Fruit fly (Drosophila melanogaster): ENCODE results near the gene axo.
A peak's percentile ranks its signal among the peaks of the same experiment; 100 is the strongest.

axo gene

dm6 chr3L:4687133-4687532 lies at the start of gene axo:
Gene axo (minus strand): TSS chr3L:4687317.
- TF ChIP-seq CG32264 (GFP tag; optimal IDR thresholded peaks at IDR 0.05) = no peak
- no peak for TF ChIP-seq Rel (GFP tag; optimal IDR thresholded peaks at IDR 0.05)
- TF ChIP-seq Rel (tag; optimal IDR thresholded peaks at IDR 0.05) = peak; percentile 11
- no peak for TF ChIP-seq woc (GFP tag; optimal IDR thresholded peaks at IDR 0.05)

DNA sequence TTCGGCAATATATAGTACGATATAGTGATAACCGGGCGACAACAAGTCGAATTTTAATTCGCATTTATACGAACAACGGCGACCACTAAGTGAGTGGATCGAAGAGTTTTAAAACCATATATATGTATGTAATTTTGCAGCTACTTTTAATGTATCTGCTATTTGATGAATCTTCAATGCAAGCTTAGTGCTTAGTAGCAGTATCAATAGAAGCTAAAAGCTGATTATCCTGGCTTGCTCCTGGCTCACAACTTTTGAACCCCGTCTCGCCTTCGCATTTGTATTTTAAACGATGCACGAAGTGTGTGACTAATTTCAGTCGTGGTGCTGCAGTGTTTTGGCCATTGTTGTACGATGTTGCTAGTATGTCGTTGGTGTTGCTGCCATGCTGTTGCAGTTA lies 49.5 kb upstream of the axo start:
- no peak for TF ChIP-seq CG9705 (GFP tag; optimal IDR thresholded peaks at IDR 0.05)
- no peak for TF ChIP-seq h (GFP tag; optimal IDR thresholded peaks at IDR 0.05)
- no peak for TF ChIP-seq N (GFP tag; optimal IDR thresholded peaks at IDR 0.05)
- TF ChIP-seq sv (GFP tag; optimal IDR thresholded peaks at IDR 0.05) = no peak
- no peak for TF ChIP-seq br (GFP tag; optimal IDR thresholded peaks at IDR 0.05)
- no peak for TF ChIP-seq Myc (optimal IDR thresholded peaks at IDR 0.05)
- no peak for TF ChIP-seq dsf (GFP tag; optimal IDR thresholded peaks at IDR 0.05; ENCODE audit: borderline replicate concordance)
- TF ChIP-seq Hr83 (GFP tag; optimal IDR thresholded peaks at IDR 0.05; ENCODE audit: poor library complexity, severe bottlenecking) = no peak
- TF ChIP-seq foxo (GFP tag; optimal IDR thresholded peaks at IDR 0.05) = no peak
- TF ChIP-seq psq (GFP tag; optimal IDR thresholded peaks at IDR 0.05) = no peak
- no peak for TF ChIP-seq sage (GFP tag; optimal IDR thresholded peaks at IDR 0.05)
- TF ChIP-seq Dif (GFP tag; optimal IDR thresholded peaks at IDR 0.05; ENCODE audit: partially characterized antibody) = no peak
- no peak for TF ChIP-seq woc (GFP tag; optimal IDR thresholded peaks at IDR 0.05)
- no peak for TF ChIP-seq rgr (GFP tag; optimal IDR thresholded peaks at IDR 0.05)
- TF ChIP-seq brk (GFP tag; optimal IDR thresholded peaks at IDR 0.05) = no peak
- TF ChIP-seq OdsH (GFP tag; optimal IDR thresholded peaks at IDR 0.05) = no peak
- TF ChIP-seq fru (GFP tag; optimal IDR thresholded peaks at IDR 0.05) = no peak

dm6 chr3L:4731687-4732086 lies 44.6 kb upstream of the axo start:
- no peak for TF ChIP-seq dmrt93B (GFP tag; optimal IDR thresholded peaks at IDR 0.05)
- no peak for TF ChIP-seq usp (GFP tag; optimal IDR thresholded peaks at IDR 0.05)
- no peak for TF ChIP-seq Dfd (GFP tag; optimal IDR thresholded peaks at IDR 0.05)
- no peak for TF ChIP-seq Hnf4 (GFP tag; optimal IDR thresholded peaks at IDR 0.05)
- TF ChIP-seq Sp1 (GFP tag; optimal IDR thresholded peaks at IDR 0.05) = no peak
- no peak for TF ChIP-seq jim (GFP tag; optimal IDR thresholded peaks at IDR 0.05)
- TF ChIP-seq HLH106 (tag; optimal IDR thresholded peaks at IDR 0.05) = no peak
- no peak for TF ChIP-seq Vsx2 (GFP tag; optimal IDR thresholded peaks at IDR 0.05; ENCODE audit: partially characterized antibody)
- no peak for TF ChIP-seq Hr78 (GFP tag; optimal IDR thresholded peaks at IDR 0.05)
- no peak for TF ChIP-seq CG32264 (GFP tag; optimal IDR thresholded peaks at IDR 0.05)

- TF ChIP-seq Dfd (GFP tag; optimal IDR thresholded peaks at IDR 0.05) (peak; percentile 92), dl (GFP tag; optimal IDR thresholded peaks at IDR 0.05; ENCODE audit: insufficient read depth in 1 of 2, partially characterized antibody in 2 of 2) (no peak)
Observed at dm6 chr3L:4729805-4730204, 42.7 kb upstream of the axo start.

- TF ChIP-seq OdsH (GFP tag; optimal IDR thresholded peaks at IDR 0.05) (no peak), Dfd (GFP tag; optimal IDR thresholded peaks at IDR 0.05) (no peak), CG9705 (GFP tag; optimal IDR thresholded peaks at IDR 0.05) (no peak), Rel (GFP tag; optimal IDR thresholded peaks at IDR 0.05) (no peak), Rel (tag; optimal IDR thresholded peaks at IDR 0.05) (no peak), Sp1 (GFP tag; optimal IDR thresholded peaks at IDR 0.05) (no peak), sv (GFP tag; optimal IDR thresholded peaks at IDR 0.05) (no peak), lola (GFP tag; optimal IDR thresholded peaks at IDR 0.05) (no peak), Myc (optimal IDR thresholded peaks at IDR 0.05) (no peak), h (GFP tag; optimal IDR thresholded peaks at IDR 0.05) (no peak), Hnf4 (GFP tag; optimal IDR thresholded peaks at IDR 0.05) (no peak)
Observed at dm6 chr3L:4721886-4722285, 34.8 kb upstream of the axo start.
